Worm (Caenorhabditis elegans) whole organism, young adult: ENCODE results near the gene F54D5.15.

Experiments
- B0336.3 ChIP-seq: fragments of 200-800 bp; sonication (Bioruptor generic); IDR thresholded peaks from 2 replicates; pipeline ENCODE4 v1.3.6; 2022; ENCODE audit warnings: missing genetic modification characterization, missing compliant biosample characterization
- F22D6.2 ChIP-seq: sonication (generic microtip); optimal IDR thresholded peaks from 2 replicates; lab custom pipeline; 2016; ENCODE audit warnings: mild to moderate bottlenecking, missing genetic modification characterization, missing compliant biosample characterization
- F23B12.7 ChIP-seq: sonication (generic microtip); optimal IDR thresholded peaks from 2 replicates; lab custom pipeline; 2017; ENCODE audit warnings: missing genetic modification characterization, mild to moderate bottlenecking, missing compliant biosample characterization, antibody characterized with exemption, moderate library complexity; ENCODE audit not compliant: insufficient read depth
- F33H1.4 ChIP-seq: fragments of 200-800 bp; sonication (Bioruptor generic); IDR thresholded peaks from 2 replicates; pipeline ENCODE4 v1.3.6; 2022; ENCODE audit warnings: missing genetic modification reagents, missing genetic modification characterization, missing compliant biosample characterization
- F49E8.2 ChIP-seq: sonication (generic microtip); optimal IDR thresholded peaks from 3 replicates; lab custom pipeline; 2017; ENCODE audit warnings: missing genetic modification characterization, mild to moderate bottlenecking, missing compliant biosample characterization, antibody characterized with exemption, moderate library complexity; ENCODE audit not compliant: insufficient read depth
- F57C9.4 ChIP-seq: sonication (generic microtip); optimal IDR thresholded peaks from 2 replicates; lab custom pipeline; 2017; ENCODE audit warnings: mild to moderate bottlenecking, missing genetic modification characterization, missing compliant biosample characterization
- K11D2.4 ChIP-seq: fragments of 200-800 bp; sonication (Bioruptor generic); IDR thresholded peaks from 2 replicates; pipeline ENCODE4 v1.3.6; 2022; ENCODE audit warnings: missing genetic modification reagents, missing genetic modification characterization, missing compliant biosample characterization
- T07F8.4 ChIP-seq: sonication (generic microtip); optimal IDR thresholded peaks from 2 replicates; lab custom pipeline; 2016; ENCODE audit warnings: mild to moderate bottlenecking, missing genetic modification characterization, moderate library complexity, missing compliant biosample characterization
- T26A5.8 ChIP-seq: sonication (generic microtip); optimal IDR thresholded peaks from 2 replicates; lab custom pipeline; 2016; ENCODE audit warnings: missing genetic modification characterization, missing compliant biosample characterization
- Y79H2A.3 ChIP-seq: fragments of 200-800 bp; sonication (Bioruptor generic); conservative IDR thresholded peaks from 2 replicates; pipeline ENCODE4 v1.3.6; 2022; ENCODE audit warnings: missing genetic modification reagents, missing genetic modification characterization, missing compliant biosample characterization
- aptf-2 ChIP-seq: fragments of 200-800 bp; sonication (Bioruptor generic); conservative IDR thresholded peaks from 2 replicates; pipeline ENCODE4 v1.3.6; 2022; ENCODE audit warnings: missing genetic modification reagents, missing genetic modification characterization, missing compliant biosample characterization
- atf-7 ChIP-seq: sonication (generic microtip); optimal IDR thresholded peaks from 2 replicates; lab custom pipeline; 2017; ENCODE audit warnings: mild to moderate bottlenecking, missing genetic modification characterization, missing compliant biosample characterization
- attf-5 ChIP-seq: fragments of 200-800 bp; sonication (Bioruptor generic); optimal IDR thresholded peaks from 2 replicates; lab custom pipeline; 2018; ENCODE audit warnings: mild to moderate bottlenecking, missing genetic modification characterization, missing compliant biosample characterization
- attf-6 ChIP-seq: fragments of 200-800 bp; sonication (Bioruptor generic); IDR thresholded peaks from 2 replicates; pipeline ENCODE4 v1.3.6; 2022; ENCODE audit warnings: missing genetic modification reagents, missing genetic modification characterization, missing compliant biosample characterization
- die-1 ChIP-seq: sonication (generic microtip); optimal IDR thresholded peaks from 2 replicates; lab custom pipeline; 2016; ENCODE audit warnings: missing genotype, mild to moderate bottlenecking, missing genetic modification characterization, missing compliant biosample characterization
- dpff-1 ChIP-seq: sonication (generic microtip); optimal IDR thresholded peaks from 2 replicates; lab custom pipeline; 2017; ENCODE audit warnings: mild to moderate bottlenecking, missing genetic modification characterization, missing compliant biosample characterization
- efl-1 ChIP-seq: fragments of 150-350 bp; optimal IDR thresholded peaks from 2 replicates; lab custom pipeline; 2014; ENCODE audit warnings: missing biosample characterization, missing genetic modification reagents, missing genetic modification characterization
- fkh-3 ChIP-seq: sonication (generic microtip); optimal IDR thresholded peaks from 2 replicates; lab custom pipeline; 2016; ENCODE audit warnings: mild to moderate bottlenecking, missing genetic modification characterization, missing compliant biosample characterization
- hlh-26 ChIP-seq: fragments of 200-800 bp; sonication (Bioruptor generic); conservative IDR thresholded peaks from 2 replicates; pipeline ENCODE4 v1.3.6; 2022; ENCODE audit warnings: missing genetic modification reagents, missing genetic modification characterization, missing compliant biosample characterization
- hmg-1.2 ChIP-seq: fragments of 200-800 bp; sonication (Bioruptor generic); IDR thresholded peaks from 2 replicates; pipeline ENCODE4 v1.3.6; 2022; ENCODE audit warnings: missing genetic modification reagents, missing genetic modification characterization, missing compliant biosample characterization
- let-607 ChIP-seq, 2 experiments: fragments of 200-800 bp in 1 of 2; sonication (Bioruptor generic) in 1 of 2; sonication (generic microtip) in 1 of 2; optimal IDR thresholded peaks; 2 replicates each; lab custom pipeline; 2016 to 2018; ENCODE audit warnings: mild to moderate bottlenecking in 2 of 2, missing compliant biosample characterization in 2 of 2, missing genetic modification characterization in 2 of 2, moderate library complexity in 2 of 2, missing genotype in 1 of 2
- lir-1 ChIP-seq: fragments of 200-800 bp; sonication (Bioruptor generic); conservative IDR thresholded peaks from 2 replicates; pipeline ENCODE4 v1.3.6; 2022; ENCODE audit warnings: missing genetic modification reagents, missing genetic modification characterization, missing compliant biosample characterization
- madf-3 ChIP-seq: fragments of 200-800 bp; sonication (Bioruptor generic); IDR thresholded peaks from 2 replicates; pipeline ENCODE4 v1.3.6; 2022; ENCODE audit warnings: missing genetic modification reagents, missing genetic modification characterization, missing compliant biosample characterization
- mes-4 ChIP-seq: sonication (generic microtip); optimal IDR thresholded peaks from 2 replicates; lab custom pipeline; 2016; ENCODE audit warnings: missing genotype, missing genetic modification characterization, missing compliant biosample characterization
- nhr-80 ChIP-seq: sonication (generic microtip); optimal IDR thresholded peaks from 2 replicates; lab custom pipeline; 2016; ENCODE audit warnings: missing genetic modification characterization, missing compliant biosample characterization
- repo-1 ChIP-seq: sonication (generic microtip); optimal IDR thresholded peaks from 2 replicates; lab custom pipeline; 2017; ENCODE audit warnings: mild to moderate bottlenecking, missing genetic modification characterization, missing compliant biosample characterization
- snpc-1.3 ChIP-seq: sonication (generic microtip); optimal IDR thresholded peaks from 2 replicates; lab custom pipeline; 2017; ENCODE audit warnings: missing genetic modification characterization, mild to moderate bottlenecking, missing compliant biosample characterization, antibody characterized with exemption, moderate library complexity, missing genotype, missing genetic modification reagents; ENCODE audit not compliant: insufficient read depth
- zfh-2 ChIP-seq: fragments of 200-800 bp; sonication (Bioruptor generic); conservative IDR thresholded peaks from 2 replicates; pipeline ENCODE4 v1.3.6; 2022; ENCODE audit warnings: missing genetic modification reagents, missing genetic modification characterization, missing compliant biosample characterization
- ztf-26 ChIP-seq: sonication (generic microtip); optimal IDR thresholded peaks from 2 replicates; lab custom pipeline; 2017; ENCODE audit warnings: missing genetic modification characterization, missing compliant biosample characterization
- ztf-6 ChIP-seq: fragments of 200-800 bp; sonication (Bioruptor generic); IDR thresholded peaks from 2 replicates; pipeline ENCODE4 v1.3.6; 2022; ENCODE audit warnings: missing genetic modification reagents, missing genetic modification characterization, missing compliant biosample characterization

Gene F54D5.15

ce11 chrII:11572944-11573343, 8.9 kb upstream of the F54D5.15 start, which contains the start of gene F54D5.2 (continued):
- peak; percentile 84 for TF ChIP-seq F33H1.4 (GFP tag; lab: Robert Waterston, UW)

- TF ChIP-seq nhr-80 (peak; percentile 65), atf-7 (tag; lab: Kevin White, UChicago) (peak; percentile 42), lir-1 (no peak)
Measured at ce11 chrII:11571260-11571854, 7.3 kb upstream of the F54D5.15 start, which contains the start of gene F54D5.3. TSS of gene F54D5.3 (plus strand) at chrII:11571805.

- TF ChIP-seq snpc-1.3 (no peak), nhr-80 (peak; percentile 57), attf-5 (GFP tag; lab: Kevin White, UChicago) (no peak)
- TF ChIP-seq, all 124 proteins: peak for 1
Measured at ce11 chrII:11569213-11569868, 5.3 kb upstream of the F54D5.15 start, which contains the start of the genes F54D5.23 and F54D5.4. TSS of gene F54D5.23 (minus strand) at chrII:11569287. TSS of gene F54D5.4 (plus strand) at chrII:11569818.

- TF ChIP-seq repo-1 (tag; lab: Kevin White, UChicago) = no peak
- TF ChIP-seq fkh-3 = no peak
- TF ChIP-seq F22D6.2 (tag; lab: Kevin White, UChicago) = no peak
- no peak for TF ChIP-seq atf-7 (tag; lab: Kevin White, UChicago)
- no peak for TF ChIP-seq F33H1.4 (GFP tag; lab: Robert Waterston, UW)
- TF ChIP-seq die-1 = no peak
- TF ChIP-seq F49E8.2 (tag; lab: Kevin White, UChicago) = no peak
- no peak for TF ChIP-seq mes-4 (tag; lab: Kevin White, UChicago)
- no peak for TF ChIP-seq aptf-2
- TF ChIP-seq B0336.3 (GFP tag; lab: Robert Waterston, UW) = no peak
Measured at ce11 chrII:11568670-11569069, 4.6 kb upstream of the F54D5.15 start.

- peak; percentile 23 for TF ChIP-seq efl-1
- no peak for TF ChIP-seq repo-1 (tag; lab: Kevin White, UChicago)
- peak; percentile 71 for TF ChIP-seq hmg-1.2 (GFP tag; lab: Robert Waterston, UW)
- peak; percentile 84 for TF ChIP-seq zfh-2 (GFP tag; lab: Robert Waterston, UW)
- TF ChIP-seq, all 124 proteins: peak for 3
Measured at ce11 chrII:11566970-11567711, 3.1 kb upstream of the F54D5.15 start, which contains the start of gene F54D5.5. TSS of gene F54D5.5 (minus strand) at chrII:11567020.

ce11 chrII:11556338-11556737, 7.7 kb downstream of the F54D5.15 start, which contains the start of gene F54D5.17:
TSS of gene F54D5.17 (plus strand) at chrII:11556638.
- no peak for TF ChIP-seq K11D2.4
- TF ChIP-seq zfh-2 (GFP tag; lab: Robert Waterston, UW) = 0 out of 2 replicates have a peak, but pooled peaks have one; percentile 13
- TF ChIP-seq F23B12.7 (tag; lab: Kevin White, UChicago) = no peak
- TF ChIP-seq dpff-1 (tag; lab: Kevin White, UChicago) = no peak
- no peak for TF ChIP-seq ztf-6 (GFP tag; lab: Robert Waterston, UW)
- no peak for TF ChIP-seq F57C9.4 (tag; lab: Kevin White, UChicago)

ce11 chrII:11555634-11556033, 8.4 kb downstream of the F54D5.15 start, which contains the start of gene F54D5.24:
TSS of gene F54D5.24 (plus strand) at chrII:11555949.
- TF ChIP-seq hlh-26 (GFP tag; lab: Robert Waterston, UW) = no peak
- TF ChIP-seq ztf-26 (tag; lab: Kevin White, UChicago) = no peak
- TF ChIP-seq attf-6 (GFP tag; lab: Robert Waterston, UW) = no peak
- TF ChIP-seq T07F8.4 (tag; lab: Kevin White, UChicago) = no peak
- TF ChIP-seq T26A5.8 = no peak
- TF ChIP-seq let-607 (tag; optimal IDR thresholded peaks at IDR 0.05; lab: Kevin White, UChicago) = no peak
- no peak for TF ChIP-seq aptf-2
- TF ChIP-seq Y79H2A.3 (GFP tag; lab: Robert Waterston, UW) = no peak
- no peak for TF ChIP-seq madf-3 (GFP tag; lab: Robert Waterston, UW)
